Worm (Caenorhabditis elegans): Measurements from ENCODE around the gene C47G2.4.

C47G2.4 gene

ce11 chrII:11290109-11290784 is 3.2 kb downstream of the C47G2.4 start, which contains the start of gene C47G2.3:
TSS of gene C47G2.3 (minus strand) at chrII:11290159.
- peak; percentile 78 for TF ChIP-seq gmeb-1 (tag; optimal IDR thresholded peaks at IDR 0.05)
- peak; percentile 64 for TF ChIP-seq sma-3 (GFP tag; optimal IDR thresholded peaks at IDR 0.05)
- TF ChIP-seq unc-55 (GFP tag; optimal IDR thresholded peaks at IDR 0.05) = peak; percentile 9
- TF ChIP-seq crh-2 (tag; optimal IDR thresholded peaks at IDR 0.05) = peak; percentile 38
- no peak for TF ChIP-seq ZK546.5 (tag; optimal IDR thresholded peaks at IDR 0.05)
- TF ChIP-seq nhr-25 (tag; optimal IDR thresholded peaks at IDR 0.05) = peak; percentile 62
- TF ChIP-seq lin-39 (tag; optimal IDR thresholded peaks at IDR 0.05) = no peak
- no peak for TF ChIP-seq nhr-23 (tag; optimal IDR thresholded peaks at IDR 0.05)
- no peak for TF ChIP-seq nhr-77 (tag; optimal IDR thresholded peaks at IDR 0.05)
- peak; percentile 35 for TF ChIP-seq fos-1 (tag; optimal IDR thresholded peaks at IDR 0.05)
- TF ChIP-seq lsy-2 (tag; optimal IDR thresholded peaks at IDR 0.05) = peak in 1 of 2 experiments; percentile 73
- no peak for TF ChIP-seq blmp-1 (tag; optimal IDR thresholded peaks at IDR 0.05; ENCODE audit: insufficient read depth)
- TF ChIP-seq nhr-21 (tag; optimal IDR thresholded peaks at IDR 0.05) = peak; percentile 51
- peak; percentile 63 for TF ChIP-seq sma-9 (GFP tag; optimal IDR thresholded peaks at IDR 0.05)
- no peak for TF ChIP-seq sma-9 (tag; optimal IDR thresholded peaks at IDR 0.05)
- TF ChIP-seq mdl-1 (tag; optimal IDR thresholded peaks at IDR 0.05) = no peak

- TF ChIP-seq nhr-21 (tag; optimal IDR thresholded peaks at IDR 0.05) (no peak), alr-1 (tag; optimal IDR thresholded peaks at IDR 0.05) (no peak), lin-13 (GFP tag; optimal IDR thresholded peaks at IDR 0.05) (no peak), ztf-4 (tag; optimal IDR thresholded peaks at IDR 0.05) (no peak), lin-11 (tag; optimal IDR thresholded peaks at IDR 0.05) (no peak), elt-3 (tag; optimal IDR thresholded peaks at IDR 0.05) (no peak)
These were observed 5.3 kb downstream of the C47G2.4 start for ce11 chrII:11288148-11288547.

ce11 chrII:11286445-11286844 is 7.0 kb downstream of the C47G2.4 start:
- TF ChIP-seq ceh-82 (tag; optimal IDR thresholded peaks at IDR 0.05) (no peak), dmd-4 (tag; optimal IDR thresholded peaks at IDR 0.05) (no peak), F13H6.1 (tag; optimal IDR thresholded peaks at IDR 0.05) (no peak), unc-55 (GFP tag; optimal IDR thresholded peaks at IDR 0.05) (no peak), nhr-237 (tag; optimal IDR thresholded peaks at IDR 0.05) (no peak), ztf-1 (GFP tag; conservative IDR thresholded peaks at IDR 0.05) (no peak), R02D3.7 (tag; optimal IDR thresholded peaks at IDR 0.05) (no peak), Y55F3AM.14 (GFP tag; optimal IDR thresholded peaks at IDR 0.05) (no peak), unc-39 (tag; optimal IDR thresholded peaks at IDR 0.05) (no peak)

- TF ChIP-seq fos-1 (tag; optimal IDR thresholded peaks at IDR 0.05) (peak; percentile 32), ztf-1 (GFP tag; conservative IDR thresholded peaks at IDR 0.05) (no peak)
These were observed 8.0 kb downstream of the C47G2.4 start for ce11 chrII:11285282-11285933.

ce11 chrII:11284701-11285100 is 8.7 kb downstream of the C47G2.4 start:
- TF ChIP-seq sem-4 (tag; optimal IDR thresholded peaks at IDR 0.05) = no peak
- TF ChIP-seq C34F6.9 (tag; optimal IDR thresholded peaks at IDR 0.05) = no peak

ce11 chrII:11283803-11284202 is 9.6 kb downstream of the C47G2.4 start:
- TF ChIP-seq elt-3 (tag; optimal IDR thresholded peaks at IDR 0.05) (no peak), nhr-10 (tag; optimal IDR thresholded peaks at IDR 0.05) (no peak), fos-1 (tag; optimal IDR thresholded peaks at IDR 0.05) (peak; percentile 46)
